Worm (Caenorhabditis elegans) whole organism, L4/young adult: ENCODE measurements around the gene ndub-8.
"Not testable (repeated sequence)": the region's sequence is repeated elsewhere in the genome, so short reads cannot be mapped to it uniquely, and the experiment has no call there.

Source experiments
- W03F9.2 ChIP-seq: fragments of 150-350 bp; optimal IDR thresholded peaks from 2 replicates; lab custom pipeline; 2014; ENCODE audit warnings: missing biosample characterization, missing genetic modification characterization
- dao-5 ChIP-seq: sonication (generic microtip); optimal IDR thresholded peaks from 2 replicates; lab custom pipeline; 2016; ENCODE audit warnings: missing genotype, missing genetic modification characterization, moderate library complexity, missing compliant biosample characterization
- him-1 ChIP-seq: sonication (generic microtip); optimal IDR thresholded peaks from 2 replicates; lab custom pipeline; 2016; ENCODE audit warnings: missing genotype, missing genetic modification reagents, missing genetic modification characterization, missing compliant biosample characterization

ndub-8 gene

DNA sequence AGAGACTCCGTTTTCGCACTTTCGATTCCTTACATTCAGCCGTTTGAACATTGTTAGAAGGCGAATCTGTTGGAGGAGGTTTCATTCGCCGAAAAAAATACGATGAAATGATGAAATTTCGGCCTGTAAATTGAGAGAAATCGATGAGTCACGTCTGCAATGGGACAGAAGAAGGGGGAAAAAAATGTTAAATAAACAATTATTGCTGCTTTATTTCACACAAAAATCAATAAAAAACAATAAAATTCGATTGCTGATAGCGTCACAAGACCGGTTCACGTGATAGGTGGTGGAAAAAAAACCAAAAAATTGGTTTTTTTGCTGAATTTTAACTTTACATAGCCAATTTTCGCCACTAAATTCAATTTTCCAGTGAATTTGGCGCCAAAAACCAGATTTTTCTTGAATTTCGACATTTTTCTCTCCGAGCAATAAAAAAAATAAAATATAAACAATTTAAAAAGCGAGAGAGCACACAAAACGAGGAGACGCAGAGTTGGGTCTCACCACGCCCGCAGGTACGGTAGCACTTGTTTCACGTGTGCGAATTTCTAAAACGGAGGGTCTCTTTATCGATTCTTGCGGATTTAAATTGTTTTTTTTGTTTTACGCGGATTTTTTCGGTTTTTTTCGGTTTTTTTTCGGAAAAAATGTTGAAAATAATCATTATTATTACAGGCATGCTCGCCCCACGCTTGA lies at the start of gene ndub-8, which contains the start of gene cup-14:
Gene ndub-8 (plus strand): TSS at position 679 of the 699 bp plus-strand sequence.
Gene cup-14 (minus strand): TSS at position 51 of the 699 bp plus-strand sequence.
- TF ChIP-seq him-1 (tag; lab: Kevin White, UChicago) (no peak), W03F9.2 (tag; lab: Kevin White, UChicago) (peak; percentile 89), dao-5 (tag; lab: Kevin White, UChicago) (no peak)

DNA sequence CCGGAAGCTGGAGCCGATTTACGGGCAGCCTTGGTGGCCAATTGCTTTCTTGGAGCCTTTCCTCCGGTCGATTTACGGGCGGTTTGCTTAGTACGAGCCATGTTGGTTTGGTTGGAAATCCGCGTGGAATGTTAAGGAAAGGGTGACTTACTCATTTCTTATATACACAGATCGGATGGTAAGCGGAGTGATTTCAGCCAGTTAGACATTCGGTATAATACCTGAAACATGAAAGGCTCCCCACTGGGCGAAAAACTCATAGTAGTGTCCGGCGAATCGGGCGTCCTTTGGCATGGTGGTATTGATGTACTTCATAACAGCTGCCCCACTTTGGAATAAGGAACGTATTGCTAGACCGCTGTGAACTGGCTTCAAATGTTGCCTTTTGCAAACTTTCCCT lies 44.1 kb upstream of the ndub-8 start, which contains the start of gene his-42:
Gene his-42 (minus strand): TSS at position 101 of the 400 bp plus-strand sequence.
- TF ChIP-seq W03F9.2 (tag; lab: Kevin White, UChicago) (no peak), him-1 (tag; lab: Kevin White, UChicago) (no peak), dao-5 (tag; lab: Kevin White, UChicago) (no peak)

DNA sequence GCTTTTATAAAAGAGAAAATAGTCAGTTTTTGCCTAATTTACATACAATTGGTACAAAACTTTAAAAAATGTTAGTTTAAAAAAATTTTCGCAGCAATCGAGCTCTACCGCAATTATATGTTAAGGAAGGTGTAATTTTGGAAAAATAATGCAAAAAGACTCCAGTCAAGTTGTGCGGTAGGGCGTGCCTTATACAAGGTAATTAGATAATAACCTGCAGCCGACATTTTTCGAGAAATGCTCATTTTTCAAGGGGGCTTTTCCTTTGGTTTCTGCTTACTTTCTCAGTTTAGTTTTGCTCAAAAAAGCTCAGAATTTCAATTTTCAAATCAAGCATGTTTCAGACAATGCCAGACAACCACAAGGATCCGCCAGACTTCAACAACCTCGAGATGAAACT lies 42.4 kb upstream of the ndub-8 start, which contains the start of gene F08G2.4:
Gene F08G2.4 (plus strand): TSS at position 348 of the 400 bp plus-strand sequence.
- no peak for TF ChIP-seq W03F9.2 (tag; lab: Kevin White, UChicago)
- TF ChIP-seq him-1 (tag; lab: Kevin White, UChicago), result no peak
- no peak for TF ChIP-seq dao-5 (tag; lab: Kevin White, UChicago)

DNA sequence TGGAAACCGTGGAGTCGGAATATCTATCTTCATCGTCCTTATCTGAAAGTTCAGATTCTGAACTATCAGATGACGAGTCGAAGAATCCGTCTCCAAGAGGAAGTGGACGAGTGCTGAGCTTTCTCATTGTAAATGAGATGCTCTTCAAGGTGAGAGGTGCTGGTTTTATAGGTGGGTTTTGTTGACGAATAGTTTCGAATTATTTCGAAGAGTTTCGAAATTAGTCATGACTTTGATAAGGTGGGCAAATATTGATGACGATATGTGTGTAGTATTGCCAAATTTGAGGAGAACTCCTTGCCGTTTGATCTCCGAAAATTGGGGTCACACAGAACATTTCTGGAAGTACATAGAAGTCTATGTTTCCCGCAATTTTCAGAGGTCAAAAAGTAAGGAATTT lies 39.2 kb upstream of the ndub-8 start, which contains the start of gene F08G2.5:
Gene F08G2.5 (minus strand): TSS at position 127 of the 400 bp plus-strand sequence.
- TF ChIP-seq him-1 (tag; lab: Kevin White, UChicago), result no peak

DNA sequence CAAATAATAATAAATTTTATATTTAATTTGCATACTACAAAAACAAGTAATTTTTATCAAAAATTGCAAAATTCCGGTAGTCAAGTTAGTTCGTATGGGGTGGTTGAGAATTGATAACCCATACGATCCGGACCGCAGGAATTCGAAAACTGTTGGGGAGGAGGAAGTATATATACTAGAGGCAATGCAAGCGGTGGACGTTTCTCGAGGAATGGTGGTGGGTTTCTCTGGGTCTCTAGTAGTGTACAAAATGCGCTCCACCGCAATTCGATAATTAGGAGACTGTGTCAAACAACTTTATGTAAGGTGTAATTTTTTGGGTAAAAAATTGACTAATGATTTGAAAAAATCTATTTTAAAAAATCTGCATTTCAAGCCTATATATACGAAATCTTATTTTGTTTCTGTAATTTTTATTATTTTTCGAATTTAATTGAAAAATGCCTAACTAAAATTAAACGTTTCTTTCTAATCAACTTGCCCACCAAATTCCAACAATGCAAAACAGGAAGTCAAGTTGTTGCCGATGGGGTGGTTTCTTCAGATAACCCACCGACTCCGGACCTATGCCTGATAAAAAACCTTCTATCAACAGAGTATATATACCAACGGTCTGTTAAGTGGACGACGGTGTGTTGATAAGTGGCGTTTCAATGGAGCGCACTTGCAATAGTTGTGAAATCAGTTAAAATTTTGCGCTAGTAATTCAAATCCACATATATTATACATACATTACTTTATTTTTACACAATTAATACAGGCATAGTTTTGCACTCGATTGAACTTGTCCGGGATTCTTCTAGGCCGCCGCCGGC lies 38.1 kb upstream of the ndub-8 start:
- peak; percentile 74 for TF ChIP-seq him-1 (tag; lab: Kevin White, UChicago)
- peak; percentile 65 for TF ChIP-seq W03F9.2 (tag; lab: Kevin White, UChicago)
- peak; percentile 63 for TF ChIP-seq dao-5 (tag; lab: Kevin White, UChicago)

DNA sequence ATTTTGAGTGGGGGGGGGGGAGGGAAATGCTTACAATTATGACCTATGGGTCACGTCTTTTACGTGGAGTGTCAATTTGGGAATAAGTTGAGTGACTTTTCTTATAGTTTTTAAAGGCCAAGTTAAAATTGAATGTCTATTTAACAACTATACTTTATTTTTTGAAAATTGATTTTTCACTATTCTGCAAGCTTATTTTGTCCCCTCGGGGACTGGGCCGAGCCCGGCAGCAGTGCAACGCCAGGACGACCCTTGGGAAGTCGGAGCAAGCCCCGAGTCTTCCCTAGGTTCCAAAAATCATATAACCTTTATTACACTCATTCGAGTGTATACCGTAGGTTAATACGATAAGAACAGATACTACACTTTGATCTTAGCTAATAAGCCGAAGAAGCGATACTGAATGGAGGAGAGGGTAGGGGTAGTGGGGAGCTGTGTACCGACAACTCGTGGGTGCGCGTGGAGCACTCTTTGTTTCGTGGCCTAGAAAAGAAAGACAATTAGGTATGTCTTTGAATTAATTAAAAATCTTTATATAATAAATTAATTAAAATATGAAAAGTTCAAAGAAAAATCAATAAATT lies 36.9 kb upstream of the ndub-8 start, which contains the start of gene ins-37:
Gene ins-37 (minus strand): TSS at position 384 of the 584 bp plus-strand sequence.
- not testable (repeated sequence) for TF ChIP-seq him-1, dao-5, W03F9.2 (tag; lab: Kevin White, UChicago)

DNA sequence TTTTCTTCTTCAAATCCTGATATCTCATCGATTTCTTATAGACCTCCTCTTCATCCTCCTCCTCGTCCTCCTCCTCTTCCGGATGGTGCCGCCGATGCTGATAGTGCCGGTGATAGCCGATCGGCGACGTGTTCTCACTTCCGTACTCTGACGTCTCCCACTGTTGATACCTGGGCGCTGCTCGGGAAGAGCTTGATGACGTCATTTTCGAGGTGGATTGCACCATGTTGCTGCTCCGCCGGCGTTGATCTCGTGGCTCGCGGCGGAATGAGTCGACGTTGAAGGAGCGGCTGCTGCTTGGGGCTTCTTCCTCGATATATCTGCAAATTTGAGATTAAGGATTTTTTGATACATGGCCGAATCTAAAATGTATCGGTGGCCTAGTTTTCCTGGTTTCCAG lies 34.3 kb upstream of the ndub-8 start:
- TF ChIP-seq dao-5 (tag; lab: Kevin White, UChicago) (no peak), him-1 (tag; lab: Kevin White, UChicago) (no peak), W03F9.2 (tag; lab: Kevin White, UChicago) (no peak)

DNA sequence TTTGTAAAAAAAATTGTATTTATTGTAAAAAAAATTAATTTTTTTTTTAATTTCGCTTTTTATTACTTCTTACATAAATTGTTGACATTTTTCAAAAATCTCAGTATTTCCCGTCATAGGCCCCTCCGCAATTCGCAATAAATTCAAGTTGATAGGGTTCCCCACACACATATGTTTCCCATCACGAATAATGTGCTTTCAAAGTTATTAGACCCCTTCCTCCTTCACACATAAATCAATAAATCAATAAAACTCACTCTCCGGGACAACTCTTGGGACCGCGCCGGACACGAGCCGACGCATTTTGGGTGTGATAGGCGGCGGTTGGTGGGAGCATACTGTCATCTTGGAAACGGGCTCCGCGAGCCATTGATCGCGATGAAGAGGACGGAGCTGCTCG lies 33.2 kb upstream of the ndub-8 start:
- TF ChIP-seq W03F9.2 (tag; lab: Kevin White, UChicago) (no peak), him-1 (tag; lab: Kevin White, UChicago) (no peak), dao-5 (tag; lab: Kevin White, UChicago) (no peak)

DNA sequence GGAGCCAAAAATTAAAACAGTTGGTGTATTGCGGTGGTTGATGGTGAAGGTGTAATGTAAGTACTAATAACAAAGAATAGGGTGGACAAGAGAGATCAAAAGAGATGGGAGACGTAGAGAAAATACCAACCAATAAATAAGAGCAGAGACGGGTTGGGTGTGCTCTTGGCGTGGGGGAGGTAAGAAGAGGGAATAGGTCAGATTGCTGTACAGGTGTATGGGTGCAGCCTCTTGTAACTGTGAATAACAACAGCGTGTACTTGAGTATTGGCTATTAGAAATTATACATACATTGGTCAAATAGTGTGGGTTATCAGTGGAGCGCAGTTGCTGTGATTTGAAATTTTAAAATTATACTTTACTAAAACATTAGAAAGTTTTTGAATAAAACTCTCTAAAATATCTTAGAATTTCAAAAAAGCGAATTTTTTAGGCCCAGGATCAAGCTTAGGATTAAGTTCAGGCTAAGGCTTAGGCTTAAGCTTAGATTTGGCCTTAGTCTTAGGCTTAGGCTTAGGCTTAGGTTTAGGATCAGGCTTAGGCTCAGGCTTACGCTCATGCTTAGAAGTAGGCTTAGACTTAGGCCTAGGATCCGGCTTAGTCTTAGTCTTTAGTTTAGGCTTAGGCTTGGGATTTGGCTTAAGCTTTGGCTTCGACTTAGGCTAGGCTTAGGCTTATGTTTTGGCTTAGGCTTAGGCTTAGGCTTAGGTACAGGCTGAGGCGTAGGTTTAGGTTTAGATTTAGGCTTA lies 31.4 kb upstream of the ndub-8 start, which contains the start of gene F08G2.7:
Gene F08G2.7 (minus strand): TSS at position 51 of the 749 bp plus-strand sequence.
- TF ChIP-seq dao-5 (tag; lab: Kevin White, UChicago) (no peak), him-1 (tag; lab: Kevin White, UChicago) (no peak), W03F9.2 (tag; lab: Kevin White, UChicago) (no peak)

DNA sequence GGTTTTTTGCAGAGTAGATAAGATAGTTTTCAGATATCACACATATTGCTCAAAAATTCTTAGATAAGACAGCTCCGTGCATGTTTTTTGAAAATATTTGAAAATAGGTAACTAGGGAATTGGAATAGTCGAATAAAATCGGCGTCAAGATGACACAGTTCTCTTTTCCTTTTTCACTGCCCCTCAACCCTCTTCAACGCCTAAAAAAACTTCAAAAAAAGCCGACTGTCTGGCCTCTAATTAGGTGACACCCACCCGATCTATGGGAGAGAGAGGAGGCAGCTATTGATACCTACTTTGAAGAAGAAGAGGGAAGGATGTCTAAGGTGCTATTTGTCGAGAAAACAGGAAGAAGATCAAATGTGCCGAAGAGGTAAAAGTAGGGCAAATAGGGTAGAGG lies 30.3 kb upstream of the ndub-8 start:
- no peak for TF ChIP-seq him-1 (tag; lab: Kevin White, UChicago)
- no peak for TF ChIP-seq dao-5 (tag; lab: Kevin White, UChicago)
- no peak for TF ChIP-seq W03F9.2 (tag; lab: Kevin White, UChicago)

DNA sequence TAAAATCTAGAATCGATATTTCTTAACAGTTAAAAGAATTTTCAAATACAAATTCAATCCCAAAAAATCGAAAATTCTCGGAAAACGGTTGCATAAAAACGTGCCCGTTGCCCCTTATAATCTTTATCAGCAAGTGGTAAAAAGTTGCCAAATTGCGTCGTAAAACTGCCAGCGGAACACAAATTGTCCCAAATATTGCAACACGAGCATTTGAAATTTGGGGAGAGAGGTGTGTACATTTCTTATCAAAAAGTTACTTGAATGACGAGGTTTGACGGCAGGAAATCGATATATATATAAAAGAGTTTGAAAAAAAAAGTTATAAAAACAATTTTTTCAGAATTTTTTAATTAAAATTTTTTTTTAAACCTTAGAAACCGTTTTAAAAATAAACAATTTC lies 26.7 kb upstream of the ndub-8 start:
- TF ChIP-seq him-1 (tag; lab: Kevin White, UChicago) (no peak), dao-5 (tag; lab: Kevin White, UChicago) (no peak), W03F9.2 (tag; lab: Kevin White, UChicago) (no peak)

DNA sequence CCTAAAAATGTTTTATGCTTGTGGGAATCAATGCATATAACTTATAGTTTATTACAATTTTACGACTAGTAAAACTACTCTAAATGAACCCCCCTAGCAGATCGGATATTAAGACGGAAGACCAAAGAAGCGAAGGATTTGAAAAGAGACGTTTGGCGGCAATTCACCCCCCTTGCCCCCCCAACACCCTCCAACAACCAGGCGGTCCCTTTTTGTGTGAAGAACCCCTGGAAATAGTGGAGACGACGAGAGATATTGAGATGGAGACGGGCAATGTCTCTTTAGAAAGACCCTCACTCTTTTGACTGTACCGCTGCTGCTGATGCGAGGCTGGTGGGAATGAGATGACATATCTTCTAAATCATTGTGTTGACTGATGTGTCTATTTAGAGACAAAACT lies 25.3 kb upstream of the ndub-8 start:
- TF ChIP-seq dao-5 (tag; lab: Kevin White, UChicago) (no peak), him-1 (tag; lab: Kevin White, UChicago) (no peak), W03F9.2 (tag; lab: Kevin White, UChicago) (no peak)
